Worm (Caenorhabditis elegans): ENCODE results near the gene srj-32.

Gene srj-32

DNA sequence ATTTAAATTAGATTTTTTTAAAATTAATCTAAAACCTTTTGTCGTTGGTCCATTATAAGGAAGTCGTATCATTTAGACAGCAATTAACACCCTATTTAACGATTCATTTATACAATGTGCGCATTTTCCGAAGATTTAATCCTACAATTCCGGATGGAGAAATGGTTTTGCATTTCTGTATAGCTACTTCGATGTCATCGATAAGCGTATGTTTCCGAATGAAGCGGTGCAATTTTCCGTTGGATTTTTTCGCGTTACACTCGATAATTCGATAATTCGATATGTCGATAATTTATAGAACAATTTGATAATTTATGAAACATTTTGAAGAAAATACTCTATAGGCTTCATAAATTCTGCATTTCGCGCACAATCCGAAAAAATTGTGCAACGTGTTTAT is 22.2 kb downstream of the srj-32 start, which contains the start of gene C13A2.10:
Gene C13A2.10 (minus strand): TSS at position 101 of the 400 bp plus-strand sequence.
- TF ChIP-seq hrde-1 (tag; optimal IDR thresholded peaks at IDR 0.05; ENCODE audit: borderline replicate concordance) (no peak), mxl-1 (tag; optimal IDR thresholded peaks at IDR 0.05) (no peak), pbrm-1 (GFP tag; IDR thresholded peaks at IDR 0.05) (no peak)

ce11 chrV:7269399-7269798 is 27.8 kb downstream of the srj-32 start, which contains the start of gene C13A2.6:
Gene C13A2.6 (plus strand): TSS chrV:7269699.
- TF ChIP-seq let-526 (GFP tag; IDR thresholded peaks at IDR 0.05) (no peak), zim-3 (tag; optimal IDR thresholded peaks at IDR 0.05) (no peak)

DNA sequence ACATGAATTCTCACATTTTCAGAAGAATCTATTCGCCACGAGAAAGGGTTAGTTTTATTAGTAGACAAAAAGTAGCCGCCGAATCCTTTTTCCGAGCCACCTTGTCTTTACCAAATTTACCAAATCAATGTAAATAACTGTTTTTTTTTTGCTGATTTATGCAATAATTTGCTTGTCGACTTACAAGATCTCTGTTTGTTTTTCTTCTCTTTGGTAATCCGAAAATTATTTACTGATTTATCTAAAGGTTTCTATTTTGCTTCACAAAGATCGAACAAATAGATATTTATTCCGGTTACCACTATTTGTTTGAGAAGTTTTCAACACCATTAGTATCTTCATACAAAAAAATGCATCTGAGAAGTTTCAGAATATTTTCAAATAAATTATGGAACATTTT is 31.1 kb downstream of the srj-32 start, which contains the start of gene C13A2.7:
Gene C13A2.7 (plus strand): TSS at position 301 of the 400 bp plus-strand sequence.
- TF ChIP-seq snpc-1.3 (tag; optimal IDR thresholded peaks at IDR 0.05; ENCODE audit: insufficient read depth) (no peak), F57C9.4 (tag; optimal IDR thresholded peaks at IDR 0.05) (no peak), attf-3 (GFP tag; conservative IDR thresholded peaks at IDR 0.05) (no peak), pha-4 (tag; optimal IDR thresholded peaks at IDR 0.05) (no peak), Y56A3A.18 (GFP tag; IDR thresholded peaks at IDR 0.05) (no peak), ceh-58 (GFP tag; IDR thresholded peaks at IDR 0.05) (no peak)

ce11 chrV:7264042-7264441 is 33.1 kb downstream of the srj-32 start, which contains the start of gene C13A2.9:
Gene C13A2.9 (minus strand): TSS chrV:7264142.
- TF ChIP-seq sea-2 (GFP tag; IDR thresholded peaks at IDR 0.05): no peak
- no peak for TF ChIP-seq zim-3 (tag; optimal IDR thresholded peaks at IDR 0.05)
- TF ChIP-seq ccch-3 (GFP tag; optimal IDR thresholded peaks at IDR 0.05): no peak
- no peak for TF ChIP-seq dpl-1 (GFP tag; optimal IDR thresholded peaks at IDR 0.05)
- no peak for TF ChIP-seq C06A6.2 (GFP tag; conservative IDR thresholded peaks at IDR 0.05)
- TF ChIP-seq attf-6 (GFP tag; IDR thresholded peaks at IDR 0.05): no peak
- no peak for TF ChIP-seq B0261.1 (tag; optimal IDR thresholded peaks at IDR 0.05)
- TF ChIP-seq hmg-20 (GFP tag; IDR thresholded peaks at IDR 0.05): no peak
- no peak for TF ChIP-seq F49E8.2 (tag; optimal IDR thresholded peaks at IDR 0.05; ENCODE audit: insufficient read depth)
- no peak for TF ChIP-seq F33H1.4 (GFP tag; IDR thresholded peaks at IDR 0.05)
- no peak for TF ChIP-seq ceh-40 (GFP tag; IDR thresholded peaks at IDR 0.05)
- TF ChIP-seq lin-54 (GFP tag; optimal IDR thresholded peaks at IDR 0.05): no peak
- no peak for TF ChIP-seq Y53G8AR.9 (GFP tag; conservative IDR thresholded peaks at IDR 0.05)
- no peak for TF ChIP-seq F23B12.7 (tag; optimal IDR thresholded peaks at IDR 0.05; ENCODE audit: insufficient read depth)
- no peak for TF ChIP-seq F37B4.10 (GFP tag; IDR thresholded peaks at IDR 0.05)
- TF ChIP-seq egl-44 (GFP tag; IDR thresholded peaks at IDR 0.05): no peak
- no peak for TF ChIP-seq nfyb-1 (GFP tag; IDR thresholded peaks at IDR 0.05)

DNA sequence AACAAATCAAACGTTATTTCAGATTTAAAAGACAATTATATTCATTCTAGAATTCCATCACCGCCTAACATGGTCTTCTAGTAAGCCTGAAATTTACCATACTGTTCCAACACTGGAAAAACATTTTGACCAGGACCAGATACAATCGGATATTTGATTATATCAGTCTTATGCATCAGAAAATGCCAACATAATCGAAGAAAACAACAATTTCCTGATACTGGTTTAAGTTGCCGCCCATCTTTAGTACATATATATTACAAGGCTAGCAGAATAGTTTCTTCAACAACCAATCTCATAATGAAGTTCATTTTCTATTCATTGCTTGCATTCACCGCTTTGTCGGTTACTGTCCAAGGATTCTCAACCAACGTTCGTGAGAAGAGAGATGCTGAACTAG is 38.2 kb downstream of the srj-32 start, which contains the start of gene C13A2.12:
Gene C13A2.12 (plus strand): TSS at position 301 of the 400 bp plus-strand sequence.
- TF ChIP-seq F49E8.2 (tag; optimal IDR thresholded peaks at IDR 0.05; ENCODE audit: insufficient read depth) (no peak), B0336.3 (GFP tag; IDR thresholded peaks at IDR 0.05) (no peak), snpc-3.4 (tag; optimal IDR thresholded peaks at IDR 0.05) (no peak), sdz-38 (tag; optimal IDR thresholded peaks at IDR 0.05) (no peak), cebp-1 (GFP tag; IDR thresholded peaks at IDR 0.05) (no peak), cebp-1 (tag; optimal IDR thresholded peaks at IDR 0.05) (no peak)

All from whole organism, young adult.